Worm (Caenorhabditis elegans) whole organism, late embryonic: ENCODE results near the gene C02H6.1.

Experiments
- ama-1 ChIP-seq: fragments of 150-350 bp; optimal IDR thresholded peaks from 2 replicates; lab custom pipeline; 2014
- ets-4 ChIP-seq: sonication (generic microtip); optimal IDR thresholded peaks from 2 replicates; lab custom pipeline; 2016; ENCODE audit warnings: missing genetic modification characterization, missing compliant biosample characterization
- mec-3 ChIP-seq: sonication (generic microtip); optimal IDR thresholded peaks from 2 replicates; lab custom pipeline; 2016; ENCODE audit warnings: borderline replicate concordance, missing genetic modification characterization, missing compliant biosample characterization
- nhr-11 ChIP-seq: fragments of 150-350 bp; optimal IDR thresholded peaks from 2 replicates; lab custom pipeline; 2014; ENCODE audit warnings: missing biosample characterization, missing genetic modification characterization
- pqm-1 ChIP-seq: sonication (generic microtip); optimal IDR thresholded peaks from 2 replicates; lab custom pipeline; 2016; ENCODE audit warnings: missing genetic modification characterization, missing compliant biosample characterization
- sox-2 ChIP-seq: fragments of 200-800 bp; sonication (Bioruptor generic); IDR thresholded peaks from 2 replicates; pipeline ENCODE4 v1.3.6; 2022; ENCODE audit warnings: missing genetic modification reagents, missing genetic modification characterization, missing compliant biosample characterization
- sox-4 ChIP-seq: sonication (generic microtip); optimal IDR thresholded peaks from 2 replicates; lab custom pipeline; 2017; ENCODE audit warnings: mild to moderate bottlenecking, missing genetic modification characterization, inconsistent platforms, missing compliant biosample characterization
- tbx-2 ChIP-seq: sonication (generic microtip); optimal IDR thresholded peaks from 2 replicates; lab custom pipeline; 2016; ENCODE audit warnings: missing genetic modification characterization, missing compliant biosample characterization

DNA sequence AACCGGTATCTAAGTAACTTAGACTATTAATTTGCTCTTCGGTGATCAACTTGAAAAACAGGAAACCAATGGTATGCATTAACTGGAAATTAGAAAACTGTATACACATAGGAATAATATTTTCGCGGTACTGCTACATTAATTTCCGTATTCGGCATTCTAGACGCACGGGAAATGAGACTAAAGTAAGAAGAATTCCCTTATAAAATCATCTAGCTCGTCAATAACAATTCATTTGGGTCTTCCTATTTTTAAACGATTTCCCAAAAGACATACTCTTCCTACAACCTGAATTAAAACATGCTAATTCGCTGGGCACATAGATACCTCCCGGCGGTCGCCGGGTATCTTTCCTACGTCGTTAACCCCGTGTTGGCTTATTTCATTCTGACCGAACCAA lies 12.7 kb upstream of the C02H6.1 start, which contains the start of gene srj-13:
- TF ChIP-seq mec-3 (tag; lab: Kevin White, UChicago) (no peak), pqm-1 (tag; lab: Kevin White, UChicago) (no peak), sox-2 (GFP tag; lab: Robert Waterston, UW) (no peak), sox-4 (tag; lab: Kevin White, UChicago) (no peak), nhr-11 (no peak), ama-1 (lab: Kevin White, UChicago) (no peak), tbx-2 (no peak), ets-4 (tag; lab: Kevin White, UChicago) (no peak)
